Fruit fly (Drosophila melanogaster) whole organism, larva: ENCODE measurements around the gene CG4998.

Source experiments
- noc ChIP-seq: fragments of 200-800 bp; sonication (Bioruptor generic); optimal IDR thresholded peaks from 3 replicates; lab custom pipeline; 2019; ENCODE audit warnings: missing biosample characterization, mild to moderate bottlenecking, missing genetic modification characterization, moderate library complexity

The CG4998 gene

dm6 chr3L:16326657-16327056 is 12.1 kb upstream of the CG4998 start, which contains the start of the genes CG13040 and CG13039:
Gene CG13040, minus strand, starts transcription at chr3L:16326757.
Gene CG13039, minus strand, starts transcription at chr3L:16326762.
- no peak for TF ChIP-seq noc

DNA sequence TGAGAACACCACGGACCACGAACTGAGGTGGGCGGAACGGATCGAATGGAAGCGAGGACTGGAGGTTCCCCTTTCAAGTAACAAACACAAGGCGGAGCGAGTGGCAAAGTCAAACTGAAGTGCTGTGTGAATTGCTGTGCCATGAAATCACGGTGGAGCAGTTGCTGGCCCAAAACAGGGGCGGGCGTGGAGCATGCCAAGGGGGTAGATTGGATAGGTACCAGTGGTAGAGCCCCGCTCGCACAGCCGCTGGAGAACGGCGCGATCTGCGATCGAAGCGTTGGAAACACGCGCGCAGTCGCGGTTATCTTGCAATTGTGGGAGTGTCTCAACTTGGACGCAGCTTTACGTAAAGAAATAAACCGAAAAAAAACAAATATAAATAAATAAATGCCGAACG is 11.0 kb upstream of the CG4998 start, which contains the start of gene CG13038:
TSS of gene CG13038 (minus strand) at position 118 of the 400 bp plus-strand sequence.
- no peak for TF ChIP-seq noc

DNA sequence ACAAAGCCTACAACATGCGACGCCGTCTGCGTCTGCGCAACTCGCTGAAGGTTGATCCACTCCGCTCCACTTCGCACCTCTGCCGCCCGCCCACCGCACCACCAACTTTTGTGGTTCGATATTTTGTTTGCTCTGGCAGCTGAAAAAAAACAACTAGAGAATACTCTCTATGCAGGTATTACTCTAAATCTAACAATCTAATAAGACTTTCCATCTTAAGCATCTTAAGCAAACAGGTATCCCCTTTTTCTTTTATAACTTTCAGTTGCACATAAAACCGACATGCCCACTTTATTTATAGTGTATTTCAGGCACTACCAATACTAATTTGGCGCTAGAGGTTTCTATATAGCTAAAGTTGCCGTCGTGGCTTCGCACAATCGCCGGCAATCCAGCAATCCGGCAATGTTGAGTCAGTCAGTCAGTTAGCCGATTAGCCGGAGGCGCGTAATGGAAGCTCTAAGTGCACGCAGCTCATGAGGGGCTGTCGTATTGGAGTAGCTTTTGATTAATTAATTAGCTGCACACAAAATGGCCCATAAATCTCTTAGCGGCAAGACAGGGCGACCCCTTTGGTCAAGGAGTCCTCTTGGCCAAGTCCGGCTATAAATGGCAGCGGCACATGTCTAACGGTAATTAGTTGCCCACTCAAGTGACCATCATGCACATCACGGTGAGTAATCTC is 10.5 kb upstream of the CG4998 start, which contains the start of gene CG13058:
TSS of gene CG13058 (plus strand) at position 635 of the 685 bp plus-strand sequence.
- TF ChIP-seq noc, result peak; percentile 75

- TF ChIP-seq noc, result no peak
These were observed 9.3 kb upstream of the CG4998 start, which contains the start of gene CG33061 for dm6 chr3L:16329495-16329894. Gene CG33061, plus strand, starts transcription at chr3L:16329795.

dm6 chr3L:16330740-16331139 is 8.1 kb upstream of the CG4998 start, which contains the start of gene CG33060:
Gene CG33060, plus strand, starts transcription at chr3L:16331040.
- TF ChIP-seq noc, result no peak

dm6 chr3L:16331633-16332032 is 7.2 kb upstream of the CG4998 start, which contains the start of gene retinin:
Gene retinin, plus strand, starts transcription at chr3L:16331933.
- no peak for TF ChIP-seq noc

- TF ChIP-seq noc, result no peak
These were observed 5.8 kb upstream of the CG4998 start, which contains the start of gene CG13056 for dm6 chr3L:16333013-16333412. Gene CG13056, plus strand, starts transcription at chr3L:16333313.

- no peak for TF ChIP-seq noc
These were observed 3.9 kb upstream of the CG4998 start for dm6 chr3L:16334876-16335275.

- no peak for TF ChIP-seq noc
These were observed 1.1 kb upstream of the CG4998 start for dm6 chr3L:16337739-16338138.

dm6 chr3L:16339463-16339862 is 660 bp downstream of the CG4998 start:
- no peak for TF ChIP-seq noc

DNA sequence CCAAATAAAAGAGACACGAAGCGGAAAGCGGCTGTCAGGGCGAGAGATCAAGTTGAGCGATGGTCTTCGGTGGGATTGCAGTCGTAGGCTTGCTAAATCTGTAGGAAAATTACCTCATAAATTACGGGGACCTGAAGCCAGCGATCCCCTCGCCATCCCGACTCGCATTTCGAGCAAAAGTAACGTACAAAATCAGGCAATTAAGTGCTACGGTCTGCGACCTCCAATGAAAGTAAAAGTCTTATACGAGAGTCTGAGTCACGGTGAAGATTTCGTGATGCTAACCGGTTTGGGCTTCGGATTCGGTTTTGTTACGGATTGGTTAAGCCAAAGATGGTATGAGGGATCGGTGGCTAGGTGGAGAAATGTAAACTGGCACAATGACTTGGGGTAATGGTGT is 1.1 kb downstream of the CG4998 start:
- TF ChIP-seq noc, result no peak

dm6 chr3L:16346023-16346422 is 7.2 kb downstream of the CG4998 start, which contains the start of gene CG33257:
Gene CG33257, plus strand, starts transcription at chr3L:16346323.
- TF ChIP-seq noc, result no peak

DNA sequence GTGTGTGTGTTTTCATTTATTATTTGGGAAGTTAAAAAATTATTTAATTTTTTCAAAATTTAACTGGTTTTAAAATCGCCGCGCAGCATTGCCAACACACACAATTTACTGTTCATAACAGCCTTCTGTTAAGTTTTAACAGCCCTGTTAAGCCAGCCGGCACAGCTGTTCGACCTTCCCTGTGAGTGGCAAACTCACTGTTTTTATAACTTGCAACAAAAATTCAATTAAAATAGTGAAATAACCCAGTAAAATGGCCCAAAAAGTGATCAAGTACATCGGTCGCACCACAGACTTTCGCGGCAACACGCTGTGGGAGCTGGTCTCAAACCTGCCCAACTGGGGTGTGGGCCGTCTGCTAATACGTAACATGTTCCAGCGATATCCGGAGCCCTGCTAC is 9.1 kb downstream of the CG4998 start, which contains the start of gene mRpS34:
TSS of gene mRpS34 (plus strand) at position 161 of the 400 bp plus-strand sequence.
- TF ChIP-seq noc, result no peak

DNA sequence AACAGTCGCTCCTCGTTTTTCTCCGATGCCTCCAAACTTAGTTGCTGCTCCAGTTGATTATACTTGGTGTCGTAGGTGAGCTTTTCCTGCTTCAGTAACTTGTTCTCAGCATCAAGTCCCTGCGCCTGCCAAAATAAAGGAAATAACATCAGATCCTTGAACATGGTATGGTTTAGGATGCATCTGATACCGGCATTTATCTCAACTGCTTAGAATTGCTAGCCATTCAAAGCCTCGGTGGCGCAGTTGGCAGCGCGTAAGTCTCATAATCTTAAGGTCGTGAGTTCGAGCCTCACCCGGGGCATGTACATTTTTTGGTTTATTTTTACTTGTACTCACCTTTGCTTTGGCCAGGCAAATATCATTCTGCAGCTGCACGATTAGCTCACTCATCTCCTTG is 10.9 kb downstream of the CG4998 start:
- TF ChIP-seq noc, result no peak

- TF ChIP-seq noc, result no peak
These were observed 13.1 kb downstream of the CG4998 start, which contains the start of the genes Golgin104 and Tcs3 for dm6 chr3L:16351770-16352429. Gene Golgin104, minus strand, starts transcription at chr3L:16351951. Gene Tcs3, plus strand, starts transcription at chr3L:16351991.

DNA sequence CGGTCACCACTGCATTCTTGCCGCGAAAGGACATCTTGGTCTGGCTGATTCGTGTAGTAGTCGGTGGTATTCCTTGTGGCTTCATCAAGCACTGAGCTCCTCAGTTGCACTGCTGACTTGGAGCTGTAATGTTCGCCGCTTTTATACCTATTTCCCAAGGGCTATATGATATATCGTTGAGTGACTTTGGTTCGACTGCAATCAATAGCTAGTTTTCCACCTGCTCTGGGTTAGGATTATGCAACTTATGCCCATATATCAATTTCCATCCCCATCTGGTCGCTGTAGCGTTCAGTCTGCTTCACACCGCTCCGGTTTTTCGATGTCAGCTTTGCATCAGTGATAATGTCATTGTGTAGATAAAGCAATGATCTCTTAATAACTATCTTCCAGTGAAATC is 15.4 kb downstream of the CG4998 start, which contains the start of gene Pdh:
TSS of gene Pdh (minus strand) at position 101 of the 400 bp plus-strand sequence.
- no peak for TF ChIP-seq noc

dm6 chr3L:16356171-16356765 is 17.5 kb downstream of the CG4998 start:
- peak; percentile 17 for TF ChIP-seq noc
